Worm (Caenorhabditis elegans): Measurements from ENCODE around the gene zag-1.

DNA sequence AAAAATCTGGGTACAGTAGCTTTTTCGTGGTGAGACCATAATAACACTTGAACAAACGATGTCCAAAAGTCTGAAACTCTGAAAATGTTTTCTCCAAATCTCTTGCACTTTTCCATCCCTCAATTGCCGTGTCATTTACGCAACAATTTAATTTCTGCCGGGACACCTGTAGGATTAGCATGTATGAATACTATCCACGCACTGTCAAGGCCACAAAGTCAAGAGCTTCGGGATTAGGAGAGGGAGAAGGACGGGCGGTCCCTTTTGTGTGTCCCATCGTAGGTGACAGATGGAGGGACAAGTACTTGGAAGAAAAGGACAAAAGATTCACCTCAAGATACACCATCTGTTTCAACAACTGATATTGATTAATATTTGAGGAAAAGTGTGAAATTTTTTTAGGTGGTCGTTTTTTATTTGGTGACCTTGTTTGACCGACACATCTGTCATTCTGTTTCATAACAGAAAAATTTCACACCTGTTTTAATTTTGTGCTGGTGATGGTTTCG is 12.6 kb upstream of the zag-1 start:
- no peak for TF ChIP-seq cebp-2 (GFP tag; IDR thresholded peaks at IDR 0.05)
- no peak for TF ChIP-seq ama-1 (optimal IDR thresholded peaks at IDR 0.05)
- TF ChIP-seq ama-1 (GFP tag; optimal IDR thresholded peaks at IDR 0.05), result no peak
- TF ChIP-seq ztf-6 (GFP tag; IDR thresholded peaks at IDR 0.05), result no peak
- no peak for TF ChIP-seq lir-1 (GFP tag; conservative IDR thresholded peaks at IDR 0.05)
- TF ChIP-seq B0019.2 (GFP tag; conservative IDR thresholded peaks at IDR 0.05), result no peak
- TF ChIP-seq repo-1 (tag; optimal IDR thresholded peaks at IDR 0.05), result no peak
- TF ChIP-seq T07F8.4 (tag; optimal IDR thresholded peaks at IDR 0.05), result no peak
- TF ChIP-seq unc-62 (GFP tag; optimal IDR thresholded peaks at IDR 0.05), result no peak
- TF ChIP-seq zim-3 (tag; optimal IDR thresholded peaks at IDR 0.05), result no peak
- TF ChIP-seq F33H1.4 (GFP tag; IDR thresholded peaks at IDR 0.05), result no peak
- TF ChIP-seq lin-35 (GFP tag; optimal IDR thresholded peaks at IDR 0.05), result no peak

Data from whole organism, young adult.